Worm (Caenorhabditis elegans) whole organism, L2 larva: Measurements from ENCODE around the gene F59G1.8.

Experiments used
- aly-2 ChIP-seq: fragments of 150-350 bp; optimal IDR thresholded peaks from 2 replicates; lab custom pipeline; 2014; ENCODE audit warnings: missing biosample characterization, missing genetic modification characterization
- ama-1 ChIP-seq: fragments of 150-350 bp; optimal IDR thresholded peaks from 2 replicates; lab custom pipeline; 2018; ENCODE audit warnings: inconsistent platforms
- blmp-1 ChIP-seq: sonication (generic microtip); optimal IDR thresholded peaks from 2 replicates; lab custom pipeline; 2017; ENCODE audit warnings: missing genetic modification characterization, mild to moderate bottlenecking, missing compliant biosample characterization, antibody characterized with exemption, moderate library complexity; ENCODE audit not compliant: insufficient read depth
- egl-27 ChIP-seq: sonication (generic microtip); optimal IDR thresholded peaks from 3 replicates; lab custom pipeline; 2017; ENCODE audit warnings: missing biosample characterization, missing genetic modification reagents, missing genetic modification characterization
- elt-1 ChIP-seq: fragments of 150-350 bp; optimal IDR thresholded peaks from 2 replicates; lab custom pipeline; 2014; ENCODE audit warnings: missing biosample characterization, missing genetic modification characterization
- lin-13 ChIP-seq: fragments of 150-350 bp; optimal IDR thresholded peaks from 2 replicates; lab custom pipeline; 2014; ENCODE audit warnings: missing biosample characterization, missing genetic modification reagents, missing genetic modification characterization
- lsy-2 ChIP-seq, 2 experiments: fragments of 150-350 bp in 1 of 2; sonication (generic microtip) in 1 of 2; optimal IDR thresholded peaks; 2 replicates each; lab custom pipeline; 2014 to 2017; ENCODE audit warnings: missing biosample characterization in 2 of 2, missing genetic modification characterization in 2 of 2
- mdl-1 ChIP-seq, 2 experiments: fragments of 150-350 bp in 1 of 2; sonication (generic microtip) in 1 of 2; optimal IDR thresholded peaks; 2 replicates each; lab custom pipeline; 2017; ENCODE audit warnings: missing biosample characterization in 2 of 2, missing genetic modification characterization in 2 of 2
- nhr-77 ChIP-seq: fragments of 150-350 bp; optimal IDR thresholded peaks from 2 replicates; lab custom pipeline; 2014; ENCODE audit warnings: missing biosample characterization, missing genetic modification characterization
- skn-1 ChIP-seq: sonication (generic microtip); optimal IDR thresholded peaks from 2 replicates; lab custom pipeline; 2017; ENCODE audit warnings: missing biosample characterization, missing genetic modification characterization
- sma-9 ChIP-seq, 2 experiments: fragments of 150-350 bp in 1 of 2; sonication (generic microtip) in 1 of 2; optimal IDR thresholded peaks; 2 replicates each; lab custom pipeline; 2014 to 2016; ENCODE audit warnings: missing genetic modification characterization in 2 of 2, mild to moderate bottlenecking in 1 of 2, missing biosample characterization in 1 of 2, missing compliant biosample characterization in 1 of 2, missing genetic modification reagents in 1 of 2, moderate library complexity in 1 of 2
- snpc-4 ChIP-seq: fragments of 150-350 bp; optimal IDR thresholded peaks from 2 replicates; lab custom pipeline; 2014; ENCODE audit warnings: missing biosample characterization, missing genetic modification characterization
- unc-39 ChIP-seq: fragments of 150-350 bp; optimal IDR thresholded peaks from 2 replicates; lab custom pipeline; 2014; ENCODE audit warnings: missing biosample characterization, missing genetic modification characterization
- unc-62 ChIP-seq: fragments of 150-350 bp; optimal IDR thresholded peaks from 2 replicates; lab custom pipeline; 2014; ENCODE audit warnings: missing biosample characterization, missing genetic modification reagents, missing genetic modification characterization

DNA sequence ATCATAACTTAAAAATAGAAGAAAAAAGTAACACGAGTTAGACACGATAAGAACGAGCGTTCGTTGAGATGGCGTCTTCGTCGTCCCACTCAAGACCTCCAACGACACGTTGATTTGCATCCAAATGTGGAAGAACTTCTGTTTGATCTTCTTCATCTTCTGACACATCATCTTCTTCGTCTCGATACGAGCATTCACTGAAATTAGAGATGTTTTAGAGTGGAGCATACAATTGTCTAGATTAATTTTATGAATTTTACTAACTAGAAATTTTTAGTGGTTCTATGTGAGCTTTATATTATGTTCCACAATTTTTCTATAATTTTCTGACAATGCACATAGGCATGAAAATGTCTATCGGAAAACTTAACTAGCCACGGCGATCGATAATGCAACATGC is 39.5 kb downstream of the F59G1.8 start:
- no peak for TF ChIP-seq snpc-4 (tag; lab: Kevin White, UChicago)
- TF ChIP-seq sma-9 (GFP tag; optimal IDR thresholded peaks at IDR 0.05; lab: Kevin White, UChicago), result no peak
- TF ChIP-seq sma-9 (tag; optimal IDR thresholded peaks at IDR 0.05; lab: Kevin White, UChicago), result no peak
- no peak for TF ChIP-seq lsy-2 (tag; optimal IDR thresholded peaks at IDR 0.05; lab: Kevin White, UChicago)
- TF ChIP-seq unc-62 (GFP tag; lab: Kevin White, UChicago), result no peak
- TF ChIP-seq lin-13 (GFP tag; lab: Kevin White, UChicago), result no peak
- no peak for TF ChIP-seq aly-2 (tag; lab: Kevin White, UChicago)
- TF ChIP-seq nhr-77 (tag; lab: Kevin White, UChicago), result no peak
- TF ChIP-seq ama-1 (lab: Kevin White, UChicago), result no peak
- no peak for TF ChIP-seq egl-27
- TF ChIP-seq unc-39 (tag; lab: Kevin White, UChicago), result no peak
- TF ChIP-seq blmp-1 (tag; lab: Kevin White, UChicago), result no peak
- no peak for TF ChIP-seq skn-1 (tag; lab: Kevin White, UChicago)
- TF ChIP-seq elt-1, result no peak
- TF ChIP-seq mdl-1 (tag; optimal IDR thresholded peaks at IDR 0.05; lab: Kevin White, UChicago), result no peak
